Worm (Caenorhabditis elegans) whole organism, young adult: ENCODE data around the gene srx-93.
A peak's percentile ranks its signal among the peaks of the same experiment; 100 is the strongest.

ENCODE experiments used
- B0336.3 ChIP-seq: fragments of 200-800 bp; sonication (Bioruptor generic); IDR thresholded peaks from 2 replicates; pipeline ENCODE4 v1.3.6; 2022; ENCODE audit warnings: missing genetic modification characterization, missing compliant biosample characterization
- F33H1.4 ChIP-seq: fragments of 200-800 bp; sonication (Bioruptor generic); IDR thresholded peaks from 2 replicates; pipeline ENCODE4 v1.3.6; 2022; ENCODE audit warnings: missing genetic modification reagents, missing genetic modification characterization, missing compliant biosample characterization
- Y56A3A.18 ChIP-seq: fragments of 200-800 bp; sonication (Bioruptor generic); IDR thresholded peaks from 2 replicates; pipeline ENCODE4 v1.3.6; 2022; ENCODE audit warnings: missing genetic modification reagents, missing genetic modification characterization, missing compliant biosample characterization
- Y79H2A.3 ChIP-seq: fragments of 200-800 bp; sonication (Bioruptor generic); conservative IDR thresholded peaks from 2 replicates; pipeline ENCODE4 v1.3.6; 2022; ENCODE audit warnings: missing genetic modification reagents, missing genetic modification characterization, missing compliant biosample characterization
- aptf-2 ChIP-seq: fragments of 200-800 bp; sonication (Bioruptor generic); conservative IDR thresholded peaks from 2 replicates; pipeline ENCODE4 v1.3.6; 2022; ENCODE audit warnings: missing genetic modification reagents, missing genetic modification characterization, missing compliant biosample characterization
- atf-7 ChIP-seq: sonication (generic microtip); optimal IDR thresholded peaks from 2 replicates; lab custom pipeline; 2017; ENCODE audit warnings: mild to moderate bottlenecking, missing genetic modification characterization, missing compliant biosample characterization
- attf-5 ChIP-seq: fragments of 200-800 bp; sonication (Bioruptor generic); optimal IDR thresholded peaks from 2 replicates; lab custom pipeline; 2018; ENCODE audit warnings: mild to moderate bottlenecking, missing genetic modification characterization, missing compliant biosample characterization
- bed-2 ChIP-seq: fragments of 200-800 bp; sonication (Bioruptor generic); IDR thresholded peaks from 2 replicates; pipeline ENCODE4 v1.3.6; 2022; ENCODE audit warnings: missing genetic modification reagents, missing genetic modification characterization, missing compliant biosample characterization
- cebp-1 ChIP-seq, 2 experiments: fragments of 200-800 bp in 1 of 2; sonication (Bioruptor generic) in 1 of 2; sonication (generic microtip) in 1 of 2; IDR thresholded peaks in 1 of 2; optimal IDR thresholded peaks in 1 of 2; 2 replicates each; pipeline versions ENCODE4 v1.3.6 to Lab custom; 2017 to 2022; ENCODE audit warnings: missing compliant biosample characterization in 2 of 2, missing genetic modification characterization in 2 of 2, mild to moderate bottlenecking in 1 of 2, missing genetic modification reagents in 1 of 2, moderate library complexity in 1 of 2
- ceh-58 ChIP-seq: fragments of 200-800 bp; sonication (Bioruptor generic); IDR thresholded peaks from 2 replicates; pipeline ENCODE4 v1.3.6; 2022; ENCODE audit warnings: missing genetic modification characterization, missing compliant biosample characterization
- ceh-91 ChIP-seq: fragments of 200-800 bp; sonication (Bioruptor generic); IDR thresholded peaks from 2 replicates; pipeline ENCODE4 v1.3.6; 2022; ENCODE audit warnings: missing genetic modification reagents, missing genetic modification characterization, missing compliant biosample characterization
- dox-1 ChIP-seq: fragments of 200-800 bp; sonication (Bioruptor generic); IDR thresholded peaks from 2 replicates; pipeline ENCODE4 v1.3.6; 2022; ENCODE audit warnings: missing genetic modification reagents, missing genetic modification characterization, missing compliant biosample characterization
- efl-1 ChIP-seq: fragments of 150-350 bp; optimal IDR thresholded peaks from 2 replicates; lab custom pipeline; 2014; ENCODE audit warnings: missing biosample characterization, missing genetic modification reagents, missing genetic modification characterization
- ekl-4 ChIP-seq: fragments of 200-800 bp; sonication (Bioruptor generic); IDR thresholded peaks from 2 replicates; pipeline ENCODE4 v1.3.6; 2022; ENCODE audit warnings: missing genetic modification reagents, missing genetic modification characterization, missing compliant biosample characterization
- fkh-3 ChIP-seq: sonication (generic microtip); optimal IDR thresholded peaks from 2 replicates; lab custom pipeline; 2016; ENCODE audit warnings: mild to moderate bottlenecking, missing genetic modification characterization, missing compliant biosample characterization
- gei-17 ChIP-seq: fragments of 200-800 bp; sonication (Bioruptor generic); optimal IDR thresholded peaks from 2 replicates; lab custom pipeline; 2018; ENCODE audit warnings: mild to moderate bottlenecking, missing genetic modification characterization, missing compliant biosample characterization
- him-1 ChIP-seq: sonication (generic microtip); optimal IDR thresholded peaks from 2 replicates; lab custom pipeline; 2016; ENCODE audit warnings: missing genotype, missing genetic modification reagents, missing genetic modification characterization, missing compliant biosample characterization
- hmg-1.2 ChIP-seq: fragments of 200-800 bp; sonication (Bioruptor generic); IDR thresholded peaks from 2 replicates; pipeline ENCODE4 v1.3.6; 2022; ENCODE audit warnings: missing genetic modification reagents, missing genetic modification characterization, missing compliant biosample characterization
- hmg-20 ChIP-seq: fragments of 200-800 bp; sonication (Bioruptor generic); IDR thresholded peaks from 2 replicates; pipeline ENCODE4 v1.3.6; 2022; ENCODE audit warnings: missing genetic modification reagents, missing genetic modification characterization, missing compliant biosample characterization
- hsf-1 ChIP-seq: fragments of 200-800 bp; sonication (Bioruptor generic); IDR thresholded peaks from 2 replicates; pipeline ENCODE4 v1.3.6; 2022; ENCODE audit warnings: missing genetic modification reagents, missing genetic modification characterization, missing compliant biosample characterization
- lag-1 ChIP-seq: fragments of 200-800 bp; sonication (Bioruptor generic); IDR thresholded peaks from 2 replicates; pipeline ENCODE4 v1.3.6; 2022; ENCODE audit warnings: missing genetic modification reagents, missing genetic modification characterization, missing compliant biosample characterization
- let-526 ChIP-seq: fragments of 200-800 bp; sonication (Bioruptor generic); IDR thresholded peaks from 2 replicates; pipeline ENCODE4 v1.3.6; 2022; ENCODE audit warnings: missing genetic modification reagents, missing genetic modification characterization, missing compliant biosample characterization
- let-607 ChIP-seq, 2 experiments: fragments of 200-800 bp in 1 of 2; sonication (Bioruptor generic) in 1 of 2; sonication (generic microtip) in 1 of 2; optimal IDR thresholded peaks; 2 replicates each; lab custom pipeline; 2016 to 2018; ENCODE audit warnings: mild to moderate bottlenecking in 2 of 2, missing compliant biosample characterization in 2 of 2, missing genetic modification characterization in 2 of 2, moderate library complexity in 2 of 2, missing genotype in 1 of 2
- lin-26 ChIP-seq: fragments of 200-800 bp; sonication (Bioruptor generic); IDR thresholded peaks from 2 replicates; pipeline ENCODE4 v1.3.6; 2022; ENCODE audit warnings: missing genetic modification reagents, missing genetic modification characterization, missing compliant biosample characterization
- lin-35 ChIP-seq, 3 experiments: fragments of 150-350 bp in 2 of 3; sonication (generic microtip) in 1 of 3; optimal IDR thresholded peaks; 2 replicates each; lab custom pipeline; 2014 to 2018; ENCODE audit warnings: missing biosample characterization in 3 of 3, missing genetic modification characterization in 3 of 3, missing genetic modification reagents in 3 of 3
- lin-54 ChIP-seq: fragments of 200-800 bp; sonication (Bioruptor generic); optimal IDR thresholded peaks from 2 replicates; lab custom pipeline; 2018; ENCODE audit warnings: mild to moderate bottlenecking, missing genetic modification characterization, missing compliant biosample characterization
- madf-10 ChIP-seq: sonication (generic microtip); optimal IDR thresholded peaks from 2 replicates; lab custom pipeline; 2016; ENCODE audit warnings: mild to moderate bottlenecking, missing genetic modification characterization, missing compliant biosample characterization
- madf-6 ChIP-seq: fragments of 200-800 bp; sonication (Bioruptor generic); IDR thresholded peaks from 2 replicates; pipeline ENCODE4 v1.3.6; 2022; ENCODE audit warnings: missing genetic modification reagents, missing genetic modification characterization, missing compliant biosample characterization
- mes-4 ChIP-seq: sonication (generic microtip); optimal IDR thresholded peaks from 2 replicates; lab custom pipeline; 2016; ENCODE audit warnings: missing genotype, missing genetic modification characterization, missing compliant biosample characterization
- nfya-2 ChIP-seq: fragments of 200-800 bp; sonication (Bioruptor generic); IDR thresholded peaks from 2 replicates; pipeline ENCODE4 v1.3.6; 2022; ENCODE audit warnings: missing genetic modification reagents, missing genetic modification characterization, missing compliant biosample characterization
- nfyb-1 ChIP-seq: fragments of 200-800 bp; sonication (Bioruptor generic); IDR thresholded peaks from 2 replicates; pipeline ENCODE4 v1.3.6; 2022; ENCODE audit warnings: missing genetic modification reagents, missing genetic modification characterization, missing compliant biosample characterization
- nhr-120 ChIP-seq: fragments of 200-800 bp; sonication (Bioruptor generic); IDR thresholded peaks from 2 replicates; pipeline ENCODE4 v1.3.6; 2022; ENCODE audit warnings: missing genetic modification characterization, missing compliant biosample characterization
- nhr-179 ChIP-seq: sonication (generic microtip); optimal IDR thresholded peaks from 2 replicates; lab custom pipeline; 2016; ENCODE audit warnings: mild to moderate bottlenecking, missing genetic modification characterization, missing compliant biosample characterization
- nhr-80 ChIP-seq: sonication (generic microtip); optimal IDR thresholded peaks from 2 replicates; lab custom pipeline; 2016; ENCODE audit warnings: missing genetic modification characterization, missing compliant biosample characterization
- nhr-90 ChIP-seq: sonication (generic microtip); optimal IDR thresholded peaks from 2 replicates; lab custom pipeline; 2016; ENCODE audit warnings: missing genotype, mild to moderate bottlenecking, missing genetic modification characterization, missing compliant biosample characterization
- pbrm-1 ChIP-seq: fragments of 200-800 bp; sonication (Bioruptor generic); IDR thresholded peaks from 2 replicates; pipeline ENCODE4 v1.3.6; 2022; ENCODE audit warnings: missing genetic modification reagents, missing genetic modification characterization, missing compliant biosample characterization
- rcor-1 ChIP-seq: fragments of 200-800 bp; sonication (Bioruptor generic); IDR thresholded peaks from 2 replicates; pipeline ENCODE4 v1.3.6; 2022; ENCODE audit warnings: missing genetic modification reagents, missing genetic modification characterization, missing compliant biosample characterization
- rec-8 ChIP-seq, 2 experiments: sonication (generic microtip); optimal IDR thresholded peaks; 2 replicates each; lab custom pipeline; 2016; ENCODE audit warnings: mild to moderate bottlenecking in 2 of 2, missing genetic modification characterization in 2 of 2, missing genetic modification reagents in 2 of 2, missing genotype in 2 of 2, missing biosample characterization in 1 of 2, missing compliant biosample characterization in 1 of 2, moderate library complexity in 1 of 2
- repo-1 ChIP-seq: sonication (generic microtip); optimal IDR thresholded peaks from 2 replicates; lab custom pipeline; 2017; ENCODE audit warnings: mild to moderate bottlenecking, missing genetic modification characterization, missing compliant biosample characterization
- sea-2 ChIP-seq: fragments of 200-800 bp; sonication (Bioruptor generic); IDR thresholded peaks from 2 replicates; pipeline ENCODE4 v1.3.6; 2022; ENCODE audit warnings: missing genetic modification characterization, missing compliant biosample characterization
- snpc-4 ChIP-seq, 5 experiments: fragments of 150-350 bp in 1 of 5; sonication (generic microtip) in 4 of 5; optimal IDR thresholded peaks; 2 replicates each; lab custom pipeline; 2014 to 2018; ENCODE audit warnings: missing genetic modification characterization in 5 of 5, missing biosample characterization in 3 of 5, antibody characterized with exemption in 2 of 5, mild to moderate bottlenecking in 2 of 5, missing compliant biosample characterization in 2 of 5, missing genotype in 2 of 5, moderate library complexity in 2 of 5, missing genetic modification reagents in 1 of 5
- tbp1 ChIP-seq: fragments of 200-800 bp; sonication (Bioruptor generic); optimal IDR thresholded peaks from 2 replicates; lab custom pipeline; 2018; ENCODE audit warnings: mild to moderate bottlenecking, missing genetic modification characterization, missing compliant biosample characterization
- unc-62 ChIP-seq: fragments of 150-350 bp; optimal IDR thresholded peaks from 2 replicates; lab custom pipeline; 2014; ENCODE audit warnings: missing biosample characterization, missing genetic modification reagents, missing genetic modification characterization
- zfh-2 ChIP-seq: fragments of 200-800 bp; sonication (Bioruptor generic); conservative IDR thresholded peaks from 2 replicates; pipeline ENCODE4 v1.3.6; 2022; ENCODE audit warnings: missing genetic modification reagents, missing genetic modification characterization, missing compliant biosample characterization
- ztf-22 ChIP-seq: fragments of 200-800 bp; sonication (Bioruptor generic); optimal IDR thresholded peaks from 2 replicates; lab custom pipeline; 2018; ENCODE audit warnings: mild to moderate bottlenecking, missing genetic modification characterization, moderate library complexity, missing compliant biosample characterization

srx-93 gene

DNA sequence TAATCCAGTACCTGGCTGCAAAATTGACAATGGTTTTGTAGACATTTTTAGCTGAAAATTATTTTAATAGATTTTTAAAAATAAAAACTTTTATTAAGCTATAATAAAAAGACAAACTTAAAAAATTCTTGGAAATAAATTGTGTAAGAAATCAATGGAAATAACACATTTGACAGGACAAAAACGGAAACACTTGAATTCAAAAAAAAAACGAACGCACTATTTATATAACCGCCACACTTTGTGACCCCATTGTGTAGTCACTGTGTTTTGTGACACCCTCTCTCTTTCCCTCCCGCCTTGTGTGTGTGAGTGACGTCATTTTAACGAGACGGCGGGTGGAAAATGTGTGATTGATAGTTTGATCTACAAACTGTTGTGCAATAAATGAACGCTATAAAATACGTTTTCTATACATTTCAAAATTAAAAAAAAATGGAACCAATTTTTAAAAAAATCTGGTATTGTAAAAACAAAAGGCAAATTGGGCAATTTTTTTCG lies 23.7 kb upstream of the srx-93 start, which contains the start of gene F59B1.8:
F59B1.8 (minus strand) TSS at position 51 of the 501 bp plus-strand sequence.
- TF ChIP-seq ceh-58 (GFP tag; lab: Robert Waterston, UW) (no peak), B0336.3 (GFP tag; lab: Robert Waterston, UW) (0 out of 2 replicates have a peak, but pooled peaks have one; percentile 20), Y56A3A.18 (GFP tag; lab: Robert Waterston, UW) (no peak), unc-62 (peak; percentile 92), him-1 (tag; lab: Kevin White, UChicago) (no peak), atf-7 (tag; lab: Kevin White, UChicago) (peak; percentile 99), hsf-1 (GFP tag; lab: Robert Waterston, UW) (no peak), nfyb-1 (GFP tag; lab: Robert Waterston, UW) (0 out of 2 replicates have a peak, but pooled peaks have one; percentile 14), ztf-22 (GFP tag; lab: Kevin White, UChicago) (peak; percentile 45), nhr-120 (GFP tag; lab: Robert Waterston, UW) (no peak), lin-35 (GFP tag; optimal IDR thresholded peaks at IDR 0.05; lab: Kevin White, UChicago) (no peak), fkh-3 (tag; lab: Kevin White, UChicago) (no peak), lin-54 (GFP tag; lab: Kevin White, UChicago) (peak; percentile 14), ekl-4 (GFP tag; lab: Robert Waterston, UW) (no peak), attf-5 (GFP tag; lab: Kevin White, UChicago) (peak; percentile 14), bed-2 (no peak), repo-1 (tag; lab: Kevin White, UChicago) (no peak), sea-2 (GFP tag; lab: Robert Waterston, UW) (no peak), ceh-91 (GFP tag; lab: Robert Waterston, UW) (no peak), let-526 (GFP tag; lab: Robert Waterston, UW) (0 out of 2 replicates have a peak, but pooled peaks have one; percentile 9), nfya-2 (GFP tag; lab: Robert Waterston, UW) (no peak), rcor-1 (GFP tag; lab: Robert Waterston, UW) (no peak), F33H1.4 (GFP tag; lab: Robert Waterston, UW) (no peak), snpc-4 (GFP tag; optimal IDR thresholded peaks at IDR 0.05; lab: Kevin White, UChicago) (no peak), snpc-4 (tag; optimal IDR thresholded peaks at IDR 0.05; lab: Kevin White, UChicago) (peak in 1 of 4 experiments; percentile 59), Y79H2A.3 (no peak), let-607 (tag; optimal IDR thresholded peaks at IDR 0.05; lab: Kevin White, UChicago) (peak in 1 of 2 experiments; percentile 23), gei-17 (GFP tag; lab: Kevin White, UChicago) (peak; percentile 1), lag-1 (no peak), nhr-90 (tag; lab: Kevin White, UChicago) (peak; percentile 23), efl-1 (GFP tag; lab: Kevin White, UChicago) (peak; percentile 8), hmg-20 (GFP tag; lab: Robert Waterston, UW) (no peak), pbrm-1 (GFP tag; lab: Robert Waterston, UW) (no peak), madf-10 (tag; lab: Kevin White, UChicago) (peak; percentile 60), nhr-179 (tag; lab: Kevin White, UChicago) (no peak), tbp1 (GFP tag; lab: Kevin White, UChicago) (peak; percentile 56), hmg-1.2 (GFP tag; lab: Robert Waterston, UW) (no peak), mes-4 (tag; lab: Kevin White, UChicago) (no peak), zfh-2 (no peak), dox-1 (GFP tag; lab: Robert Waterston, UW) (peak; percentile 49; the same call in 1 of the 2 replicates), cebp-1 (GFP tag; IDR thresholded peaks at IDR 0.05; lab: Robert Waterston, UW) (peak; percentile 47; the same call in 1 of the 2 replicates), cebp-1 (tag; optimal IDR thresholded peaks at IDR 0.05; lab: Kevin White, UChicago) (peak; percentile 74), aptf-2 (no peak), rec-8 (tag; optimal IDR thresholded peaks at IDR 0.05; lab: Kevin White, UChicago) (no peak), nhr-80 (tag; lab: Kevin White, UChicago) (peak; percentile 83), lin-26 (GFP tag; lab: Robert Waterston, UW) (no peak), madf-6 (GFP tag; lab: Robert Waterston, UW) (no peak)
- TF ChIP-seq, all 124 proteins: peak for 18
